Worm (Caenorhabditis elegans) whole organism, early embryonic: ENCODE data around the gene mec-10.

ENCODE experiments used
- B0310.2 ChIP-seq: sonication (generic microtip); optimal IDR thresholded peaks from 2 replicates; lab custom pipeline; 2016; ENCODE audit warnings: mild to moderate bottlenecking, missing genetic modification characterization, missing compliant biosample characterization
- F13C5.2 ChIP-seq: sonication (generic microtip); optimal IDR thresholded peaks from 2 replicates; lab custom pipeline; 2017; ENCODE audit warnings: mild to moderate bottlenecking, missing genetic modification characterization, inconsistent platforms, missing compliant biosample characterization
- aly-1 ChIP-seq: sonication (generic microtip); optimal IDR thresholded peaks from 2 replicates; lab custom pipeline; 2016; ENCODE audit warnings: missing genetic modification characterization, missing compliant biosample characterization
- ama-1 ChIP-seq: fragments of 150-350 bp; optimal IDR thresholded peaks from 2 replicates; lab custom pipeline; 2014
- ceh-13 ChIP-seq: fragments of 200-800 bp; sonication (Bioruptor generic); optimal IDR thresholded peaks from 2 replicates; lab custom pipeline; 2018; ENCODE audit warnings: mild to moderate bottlenecking, missing genetic modification characterization, missing compliant biosample characterization
- ceh-36 ChIP-seq: sonication (generic microtip); optimal IDR thresholded peaks from 2 replicates; lab custom pipeline; 2016; ENCODE audit warnings: missing genetic modification characterization, inconsistent platforms, missing compliant biosample characterization
- ets-7 ChIP-seq: sonication (generic microtip); optimal IDR thresholded peaks from 2 replicates; lab custom pipeline; 2016; ENCODE audit warnings: missing genotype, missing genetic modification characterization, missing compliant biosample characterization
- flt-1 ChIP-seq: fragments of 200-800 bp; sonication (Bioruptor generic); IDR thresholded peaks from 2 replicates; pipeline ENCODE4 v1.3.6; 2022; ENCODE audit warnings: missing genetic modification characterization, missing compliant biosample characterization
- hmbx-1 ChIP-seq: sonication (generic microtip); optimal IDR thresholded peaks from 2 replicates; lab custom pipeline; 2016; ENCODE audit warnings: mild to moderate bottlenecking, missing genetic modification characterization, missing compliant biosample characterization
- hmg-4 ChIP-seq: fragments of 200-800 bp; sonication (Bioruptor generic); optimal IDR thresholded peaks from 2 replicates; lab custom pipeline; 2018; ENCODE audit warnings: mild to moderate bottlenecking, missing genetic modification characterization, missing compliant biosample characterization
- hnd-1 ChIP-seq: sonication (generic microtip); optimal IDR thresholded peaks from 2 replicates; lab custom pipeline; 2016; ENCODE audit warnings: missing genetic modification characterization, missing compliant biosample characterization
- pes-1 ChIP-seq: fragments of 200-800 bp; sonication (Bioruptor generic); IDR thresholded peaks from 2 replicates; pipeline ENCODE4 v1.3.6; 2022; ENCODE audit warnings: missing genetic modification reagents, missing genetic modification characterization, missing compliant biosample characterization
- scrt-1 ChIP-seq: fragments of 200-800 bp; sonication (Bioruptor generic); IDR thresholded peaks from 2 replicates; pipeline ENCODE4 v1.3.6; 2022; ENCODE audit warnings: missing genetic modification characterization, missing compliant biosample characterization
- sea-1 ChIP-seq: fragments of 200-800 bp; sonication (Bioruptor generic); conservative IDR thresholded peaks from 2 replicates; pipeline ENCODE4 v1.3.6; 2022; ENCODE audit warnings: missing genetic modification characterization, missing compliant biosample characterization
- tbx-11 ChIP-seq: fragments of 200-800 bp; sonication (Bioruptor generic); IDR thresholded peaks from 2 replicates; pipeline ENCODE4 v1.3.6; 2022; ENCODE audit warnings: missing genetic modification characterization, missing compliant biosample characterization
- tbx-37 ChIP-seq: fragments of 200-800 bp; sonication (Bioruptor generic); conservative IDR thresholded peaks from 2 replicates; pipeline ENCODE4 v1.3.6; 2022; ENCODE audit warnings: missing genetic modification reagents, missing genetic modification characterization, missing compliant biosample characterization
- tra-4 ChIP-seq: sonication (generic microtip); optimal IDR thresholded peaks from 2 replicates; lab custom pipeline; 2017; ENCODE audit warnings: missing genetic modification characterization, missing compliant biosample characterization

The mec-10 gene

DNA sequence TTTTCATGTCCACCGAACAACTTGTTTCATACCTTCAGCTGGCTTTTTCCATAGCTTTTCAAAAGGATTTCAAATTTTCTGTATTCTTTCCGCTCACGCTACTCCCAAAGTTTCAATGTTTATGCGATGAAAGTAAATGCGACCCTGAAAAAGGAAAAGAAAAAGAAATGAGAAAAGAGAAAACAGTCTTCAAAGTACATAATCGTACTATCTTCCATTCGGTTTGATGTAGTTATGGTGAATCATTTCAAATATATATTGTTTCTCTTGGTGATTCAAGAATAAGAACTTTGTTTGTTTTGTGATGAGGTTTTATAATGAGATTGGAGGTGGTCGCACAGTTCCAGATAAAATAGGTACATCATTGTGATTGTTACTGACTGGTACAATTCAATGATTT, 31.4 kb downstream of the mec-10 start:
- no peak for TF ChIP-seq tbx-11 (GFP tag; lab: Robert Waterston, UW)
- no peak for TF ChIP-seq flt-1 (GFP tag; lab: Robert Waterston, UW)
- no peak for TF ChIP-seq tbx-37 (GFP tag; lab: Robert Waterston, UW)
- TF ChIP-seq hmbx-1 = no peak
- TF ChIP-seq hmg-4 (GFP tag; lab: Kevin White, UChicago) = no peak
- no peak for TF ChIP-seq ceh-36
- no peak for TF ChIP-seq sea-1
- no peak for TF ChIP-seq ama-1 (lab: Kevin White, UChicago)
- TF ChIP-seq F13C5.2 = no peak
- no peak for TF ChIP-seq scrt-1 (GFP tag; lab: Robert Waterston, UW)
- TF ChIP-seq tra-4 (tag; lab: Kevin White, UChicago) = no peak
- TF ChIP-seq B0310.2 (tag; lab: Kevin White, UChicago) = no peak
- no peak for TF ChIP-seq hnd-1 (tag; lab: Kevin White, UChicago)
- TF ChIP-seq pes-1 (GFP tag; lab: Robert Waterston, UW) = no peak
- TF ChIP-seq ets-7 (tag; lab: Kevin White, UChicago) = no peak
- no peak for TF ChIP-seq aly-1
- no peak for TF ChIP-seq ceh-13 (GFP tag; lab: Kevin White, UChicago)

DNA sequence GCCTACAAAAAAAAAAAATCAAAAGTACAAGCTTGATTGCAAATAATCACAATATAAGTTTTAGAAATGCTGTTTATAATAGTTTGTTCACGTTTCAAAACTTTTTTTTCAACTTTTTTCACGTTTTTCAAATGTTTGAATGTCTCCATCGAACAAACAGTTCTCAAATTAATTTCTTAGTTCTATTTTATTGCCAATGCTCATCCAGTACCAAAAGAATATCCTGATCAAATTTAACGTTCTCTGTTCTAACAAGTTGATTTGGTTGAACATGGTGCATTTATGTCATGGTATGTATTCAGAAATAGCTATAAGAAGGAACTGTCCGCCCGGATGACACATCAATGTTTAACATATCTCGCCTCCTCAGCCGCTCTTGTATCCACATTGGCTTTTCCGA, 37.8 kb downstream of the mec-10 start, which contains the start of gene kin-9:
Gene kin-9, plus strand, starts transcription at position 301 of the 400 bp plus-strand sequence.
- TF ChIP-seq ceh-36 = no peak
- TF ChIP-seq scrt-1 (GFP tag; lab: Robert Waterston, UW) = no peak
- TF ChIP-seq tra-4 (tag; lab: Kevin White, UChicago) = no peak
- no peak for TF ChIP-seq aly-1

DNA sequence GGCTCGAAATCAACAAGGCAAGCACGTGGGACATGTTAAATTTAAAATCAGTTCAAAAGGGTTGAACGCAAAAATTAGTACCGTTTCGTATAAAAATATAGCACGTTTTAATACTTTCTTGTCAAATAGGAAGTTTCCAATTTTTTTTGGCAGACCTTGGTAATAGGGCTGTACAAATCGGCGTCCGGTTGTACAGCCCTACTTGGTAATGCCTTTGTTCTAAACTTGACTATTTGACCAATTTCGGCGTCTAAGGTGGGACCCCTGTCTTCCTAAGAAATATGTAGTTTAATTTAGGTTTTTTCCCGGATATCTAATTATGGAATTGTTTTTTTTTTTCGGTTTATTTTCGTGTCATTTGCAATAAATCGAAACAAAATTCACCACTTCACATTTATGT, 40.6 kb downstream of the mec-10 start:
- TF ChIP-seq scrt-1 (GFP tag; lab: Robert Waterston, UW) = no peak
- no peak for TF ChIP-seq hnd-1 (tag; lab: Kevin White, UChicago)
- TF ChIP-seq ama-1 (lab: Kevin White, UChicago) = no peak
- TF ChIP-seq sea-1 = no peak
- no peak for TF ChIP-seq tbx-37 (GFP tag; lab: Robert Waterston, UW)
- no peak for TF ChIP-seq aly-1
- TF ChIP-seq flt-1 (GFP tag; lab: Robert Waterston, UW) = no peak
- no peak for TF ChIP-seq pes-1 (GFP tag; lab: Robert Waterston, UW)
- TF ChIP-seq tra-4 (tag; lab: Kevin White, UChicago) = no peak
- TF ChIP-seq hmbx-1 = no peak

DNA sequence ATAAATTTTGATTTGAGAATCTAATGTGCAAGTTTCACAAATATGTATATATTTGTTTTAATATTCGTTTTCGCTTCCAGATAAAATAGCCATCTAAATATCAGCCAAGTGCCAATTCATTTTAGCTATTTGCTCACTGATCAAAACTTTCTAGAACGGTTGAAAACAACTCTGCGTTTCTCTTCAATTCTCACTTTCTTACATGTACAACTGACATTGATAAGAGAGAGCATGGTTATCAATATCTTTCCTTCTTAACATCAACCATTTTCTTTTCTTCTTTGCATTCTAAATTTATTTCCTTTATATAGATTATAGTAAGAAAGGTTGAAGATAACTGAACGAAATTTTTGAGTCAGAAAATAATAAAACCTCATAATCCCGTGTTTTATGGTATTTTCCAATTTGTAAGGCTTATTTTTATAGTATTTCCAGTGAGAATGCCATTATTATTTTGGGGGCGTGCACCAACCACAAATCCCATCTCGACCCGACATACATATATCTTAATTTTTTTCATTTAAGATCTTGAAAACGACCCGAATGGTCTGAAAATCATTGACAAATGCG, 41.7 kb downstream of the mec-10 start, which contains the start of gene F08F1.3:
Gene F08F1.3, plus strand, starts transcription at position 520 of the 570 bp plus-strand sequence.
- TF ChIP-seq F13C5.2 = no peak

DNA sequence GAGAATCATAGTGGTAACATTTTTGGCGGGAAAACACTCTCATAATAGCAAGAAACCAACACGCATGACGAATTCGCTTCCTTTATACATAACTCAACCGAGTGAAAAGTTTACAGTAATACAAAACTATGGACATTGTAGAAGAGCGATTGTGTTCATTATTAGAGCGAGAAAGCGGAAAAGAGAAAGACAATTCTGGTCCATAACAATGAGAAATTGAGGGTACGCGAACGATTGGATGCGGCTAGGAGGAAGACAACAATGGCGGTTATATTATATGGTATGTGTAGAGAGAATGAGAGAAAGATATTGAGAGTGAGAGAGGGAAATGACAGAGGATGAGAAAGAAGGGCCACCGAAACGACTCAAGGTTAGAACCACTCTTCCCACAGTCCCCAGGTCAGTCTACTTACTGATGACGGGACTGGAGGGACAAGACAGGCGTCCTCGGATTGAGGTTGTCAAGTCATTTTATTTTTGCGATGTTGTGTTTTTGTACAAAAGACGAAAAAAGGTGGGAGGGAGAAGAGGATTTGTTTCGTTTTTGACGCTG, 43.9 kb downstream of the mec-10 start:
- TF ChIP-seq pes-1 (GFP tag; lab: Robert Waterston, UW) (no peak), aly-1 (no peak), tra-4 (tag; lab: Kevin White, UChicago) (no peak)

DNA sequence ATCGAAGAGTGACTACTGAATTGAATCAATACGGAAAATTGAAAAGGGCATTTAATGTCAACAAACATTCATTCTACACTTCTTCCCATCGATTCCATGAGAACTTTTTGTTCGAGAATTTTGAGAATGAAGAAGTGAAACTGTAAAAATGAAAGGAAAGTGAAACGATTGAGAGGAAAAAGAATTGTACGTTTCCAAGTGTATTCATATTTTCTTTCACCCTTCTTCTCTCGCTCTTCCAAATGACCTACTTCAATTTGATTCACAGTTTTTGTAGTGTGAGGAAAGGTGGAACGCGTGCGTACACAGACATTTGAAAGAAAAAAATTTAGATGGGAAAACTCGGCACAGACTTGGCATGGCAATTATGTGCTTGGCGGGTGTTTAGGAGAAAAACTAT, 45.8 kb downstream of the mec-10 start:
- TF ChIP-seq scrt-1 (GFP tag; lab: Robert Waterston, UW) (no peak), hmg-4 (GFP tag; lab: Kevin White, UChicago) (no peak), hmbx-1 (no peak), ceh-36 (no peak), ceh-13 (GFP tag; lab: Kevin White, UChicago) (no peak), F13C5.2 (no peak), tbx-11 (GFP tag; lab: Robert Waterston, UW) (no peak), tbx-37 (GFP tag; lab: Robert Waterston, UW) (no peak)

DNA sequence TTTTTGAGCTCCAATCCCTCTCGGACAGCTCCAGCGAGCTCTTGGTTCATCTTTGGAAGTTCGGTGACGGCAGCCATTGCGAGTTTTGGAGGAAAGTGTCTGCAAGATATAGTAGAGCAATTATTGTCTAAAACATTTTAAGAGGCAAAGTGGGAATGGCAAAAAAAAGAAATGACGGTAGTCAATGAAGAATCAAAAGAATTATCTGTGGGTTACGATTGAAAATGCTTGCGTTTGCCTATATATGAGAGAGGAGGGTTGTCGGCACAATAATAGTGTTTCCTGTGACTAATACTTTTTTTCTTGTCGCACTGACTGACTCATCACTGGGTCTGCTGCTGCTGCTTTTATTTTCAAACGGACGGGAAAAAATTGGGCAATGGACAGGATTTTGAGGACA, 46.5 kb downstream of the mec-10 start, which contains the start of gene tth-1:
Gene tth-1, minus strand, starts transcription at position 101 of the 400 bp plus-strand sequence.
- TF ChIP-seq tbx-11 (GFP tag; lab: Robert Waterston, UW) (0 out of 2 replicates have a peak, but pooled peaks have one; percentile 18), sea-1 (no peak)

DNA sequence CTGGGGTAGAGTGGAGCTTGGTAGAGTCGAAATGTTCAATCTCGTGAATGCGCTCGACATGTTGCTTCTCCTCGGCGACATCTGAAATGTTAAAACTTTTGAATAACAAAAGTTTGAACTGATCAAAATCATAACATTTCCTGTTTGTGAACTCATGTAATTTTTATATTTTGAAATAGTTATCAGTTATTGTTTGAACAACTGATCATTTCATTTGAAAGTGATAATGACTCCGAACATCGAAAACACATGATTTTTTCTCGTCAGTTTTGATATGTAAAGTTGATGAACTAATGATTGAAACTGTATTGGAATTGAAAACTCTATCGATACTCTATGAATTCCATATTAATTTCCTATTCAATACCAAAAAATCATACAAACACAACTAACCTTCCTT, 46.9 kb downstream of the mec-10 start:
- TF ChIP-seq ets-7 (tag; lab: Kevin White, UChicago) (no peak), flt-1 (GFP tag; lab: Robert Waterston, UW) (no peak), ceh-13 (GFP tag; lab: Kevin White, UChicago) (no peak), hnd-1 (tag; lab: Kevin White, UChicago) (no peak), tra-4 (tag; lab: Kevin White, UChicago) (no peak), tbx-37 (GFP tag; lab: Robert Waterston, UW) (no peak), pes-1 (GFP tag; lab: Robert Waterston, UW) (no peak)

DNA sequence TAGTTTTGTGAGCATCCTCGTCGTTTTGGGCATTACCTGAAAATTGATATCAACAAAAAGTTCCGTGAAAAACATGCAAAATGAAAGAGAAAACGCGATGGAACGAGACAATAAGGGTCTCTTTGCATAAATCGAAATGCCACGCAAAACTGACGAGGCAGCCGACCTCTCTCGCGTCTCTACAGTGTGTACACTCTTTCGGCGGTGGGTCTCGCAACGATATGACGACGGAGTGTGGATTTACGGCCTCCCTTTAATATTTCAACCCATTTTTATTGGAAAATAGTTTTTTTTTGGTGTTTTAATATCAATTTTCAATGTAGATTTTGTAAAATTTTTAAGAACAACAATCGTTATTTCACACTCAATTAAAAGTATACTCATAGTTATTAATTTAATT, 48.1 kb downstream of the mec-10 start, which contains the start of gene tag-123:
Gene tag-123, minus strand, starts transcription at position 36 of the 400 bp plus-strand sequence.
- no peak for TF ChIP-seq ama-1 (lab: Kevin White, UChicago)
- TF ChIP-seq hmg-4 (GFP tag; lab: Kevin White, UChicago) = peak; percentile 41
- 0 out of 2 replicates have a peak, but pooled peaks have one; percentile 27 for TF ChIP-seq scrt-1 (GFP tag; lab: Robert Waterston, UW)
- TF ChIP-seq sea-1 = no peak
- TF ChIP-seq F13C5.2 = peak; percentile 42
- no peak for TF ChIP-seq ceh-36
- no peak for TF ChIP-seq ets-7 (tag; lab: Kevin White, UChicago)
